Worm (Caenorhabditis elegans) whole organism, L2 larva: ENCODE results near the gene C09G9.8.

Experiments used
- lin-11 ChIP-seq: fragments of 150-350 bp; sonication (generic microtip); optimal IDR thresholded peaks from 2 replicates; lab custom pipeline; 2014; ENCODE audit warnings: missing biosample characterization, missing genetic modification characterization, inconsistent platforms, mixed read lengths
- lin-39 ChIP-seq: fragments of 150-350 bp; optimal IDR thresholded peaks from 2 replicates; lab custom pipeline; 2014; ENCODE audit warnings: missing biosample characterization, missing genetic modification reagents, missing genetic modification characterization
- unc-55 ChIP-seq: fragments of 150-350 bp; sonication (generic microtip); optimal IDR thresholded peaks from 3 replicates; lab custom pipeline; 2014; ENCODE audit warnings: missing biosample characterization, missing genetic modification reagents, missing genetic modification characterization
- zag-1 ChIP-seq: fragments of 150-350 bp; optimal IDR thresholded peaks from 2 replicates; lab custom pipeline; 2014; ENCODE audit warnings: missing biosample characterization, missing genetic modification characterization

DNA sequence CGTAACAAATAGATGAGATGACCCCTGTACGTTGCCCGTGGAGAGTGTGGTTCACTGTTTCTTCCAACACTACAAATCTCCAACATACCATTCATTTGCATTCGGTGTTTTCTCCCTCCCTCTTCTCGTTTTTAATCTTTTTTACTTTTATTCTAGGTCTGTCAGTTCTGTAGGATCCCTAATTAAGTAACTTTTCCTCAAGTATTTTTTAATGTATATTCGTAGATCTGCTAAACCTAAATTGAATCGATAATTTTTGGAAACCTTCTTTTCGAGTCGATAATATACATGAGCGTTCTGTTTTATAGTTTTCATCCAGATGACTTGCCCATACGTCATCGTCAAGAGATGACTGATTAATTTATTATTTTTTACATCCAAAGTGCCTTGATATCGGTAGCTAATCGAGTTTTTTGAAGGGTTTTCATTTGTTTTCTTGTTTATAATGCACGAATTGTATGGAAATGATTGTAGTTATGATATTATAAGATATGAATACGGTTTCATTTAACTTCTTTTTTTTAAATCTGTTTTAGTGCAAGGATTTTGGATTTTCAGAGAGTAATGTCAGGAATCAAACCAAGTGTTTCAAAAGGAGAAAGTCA, 41.0 kb upstream of the C09G9.8 start, which contains the start of the genes T28C6.11 and T11B7.1:
- no peak for TF ChIP-seq zag-1
- no peak for TF ChIP-seq lin-11 (tag; lab: Kevin White, UChicago)
- TF ChIP-seq lin-39 (tag; lab: Kevin White, UChicago), result no peak
- TF ChIP-seq unc-55 (GFP tag; lab: Kevin White, UChicago), result no peak
